5 fruit fly cellular contexts compared by ENCODE assay signal in genomic region chr3L:17433555-17433954, dm6.
TF ChIP-seq lines count a peak whose summit lies in the region.

Gene Coq4, minus strand, starts transcription at chr3L:17433621.
Gene CG32176, plus strand, starts transcription at chr3L:17433868.

- TF ChIP-seq CTCF in whole organism, embryonic (GFP tag; optimal IDR thresholded peaks at IDR 0.05; lab: Kevin White, UChicago), result peak; percentile 61

TF ChIP-seq in whole organism, adult, 20 proteins besides CTCF, POLR2A, EP300 and RAD21 (continues in another document):
- TF ChIP-seq CG1620 (GFP tag; optimal IDR thresholded peaks at IDR 0.05; lab: Kevin White, UChicago), result peak; percentile 98
- peak; percentile 81 for TF ChIP-seq pad (GFP tag; optimal IDR thresholded peaks at IDR 0.05; lab: Kevin White, UChicago)
- TF ChIP-seq CG11617 (GFP tag; optimal IDR thresholded peaks at IDR 0.05; lab: Kevin White, UChicago), result peak; percentile 94
- TF ChIP-seq ovo (GFP tag; optimal IDR thresholded peaks at IDR 0.05; lab: Kevin White, UChicago), result peak; percentile 90
- TF ChIP-seq tj (GFP tag; optimal IDR thresholded peaks at IDR 0.05; lab: Kevin White, UChicago), result peak; percentile 82
- TF ChIP-seq CG14711 (tag; optimal IDR thresholded peaks at IDR 0.05; lab: Kevin White, UChicago), result peak; percentile 88
- TF ChIP-seq CG12768 (GFP tag; optimal IDR thresholded peaks at IDR 0.05; lab: Kevin White, UChicago), result peak; percentile 93
- peak; percentile 93 for TF ChIP-seq CG33017 (tag; optimal IDR thresholded peaks at IDR 0.05; lab: Kevin White, UChicago)
- TF ChIP-seq Crg-1 (GFP tag; optimal IDR thresholded peaks at IDR 0.05; lab: Kevin White, UChicago), result peak; percentile 96
- peak; percentile 90 for TF ChIP-seq Clk (GFP tag; optimal IDR thresholded peaks at IDR 0.05; lab: Kevin White, UChicago)
- TF ChIP-seq kay (GFP tag; lab: Kevin White, UChicago; ENCODE audit: borderline replicate concordance), result peak; percentile 98
- TF ChIP-seq CG7101 (tag; optimal IDR thresholded peaks at IDR 0.05; lab: Kevin White, UChicago), result peak; percentile 96
- peak; percentile 98 for TF ChIP-seq toe (GFP tag; optimal IDR thresholded peaks at IDR 0.05; lab: Kevin White, UChicago)
- peak; percentile 96 for TF ChIP-seq CG7045 (GFP tag; optimal IDR thresholded peaks at IDR 0.05; lab: Kevin White, UChicago)
- peak; percentile 17 for TF ChIP-seq cic (GFP tag; optimal IDR thresholded peaks at IDR 0.05; lab: Kevin White, UChicago)
- TF ChIP-seq CG5204 (GFP tag; optimal IDR thresholded peaks at IDR 0.05; lab: Kevin White, UChicago), result peak; percentile 98
- TF ChIP-seq Hr96 (GFP tag; optimal IDR thresholded peaks at IDR 0.05; lab: Kevin White, UChicago), result peak; percentile 96
- peak; percentile 90 for TF ChIP-seq Mnt (GFP tag; optimal IDR thresholded peaks at IDR 0.05; lab: Kevin White, UChicago)

TF ChIP-seq in whole organism, embryonic, 481 proteins besides CTCF, POLR2A, EP300 and RAD21 (continues in another document):
- TF ChIP-seq CG11247 (GFP tag; IDR thresholded peaks at IDR 0.05; lab: Robert Waterston, UW), result peak; percentile 98
- peak; percentile 99 for TF ChIP-seq CG9932 (GFP tag; IDR thresholded peaks at IDR 0.05; lab: Robert Waterston, UW)
- TF ChIP-seq salm (tag; optimal IDR thresholded peaks at IDR 0.05; lab: Kevin White, UChicago), result peak; percentile 95
- TF ChIP-seq Elba2 (GFP tag; optimal IDR thresholded peaks at IDR 0.05; lab: Kevin White, UChicago), result peak; percentile 91
- TF ChIP-seq CG11695 (GFP tag; IDR thresholded peaks at IDR 0.05; lab: Robert Waterston, UW), result peak; percentile 97
- peak; percentile 99 for TF ChIP-seq vfl (GFP tag; optimal IDR thresholded peaks at IDR 0.05; lab: Kevin White, UChicago)
- peak; percentile 96 for TF ChIP-seq Taf1 (GFP tag; IDR thresholded peaks at IDR 0.05; lab: Robert Waterston, UW)
- TF ChIP-seq CG13424 (tag; optimal IDR thresholded peaks at IDR 0.05; lab: Kevin White, UChicago), result peak; percentile 98
- peak; percentile 95 for TF ChIP-seq cas (GFP tag; IDR thresholded peaks at IDR 0.05; lab: Robert Waterston, UW)
- TF ChIP-seq PHDP (tag; optimal IDR thresholded peaks at IDR 0.05; lab: Kevin White, UChicago), result peak; percentile 98
- TF ChIP-seq CG10267 (tag; optimal IDR thresholded peaks at IDR 0.05; lab: Kevin White, UChicago), result peak; percentile 91
- TF ChIP-seq CG8089 (GFP tag; optimal IDR thresholded peaks at IDR 0.05; lab: Kevin White, UChicago), result peak; percentile 97
- TF ChIP-seq CG8924 (tag; optimal IDR thresholded peaks at IDR 0.05; lab: Kevin White, UChicago), result peak; percentile 97
- TF ChIP-seq CG4617 (GFP tag; optimal IDR thresholded peaks at IDR 0.05; lab: Kevin White, UChicago; ENCODE audit: borderline replicate concordance), result peak; percentile 99
- peak; percentile 71 for TF ChIP-seq CG42726 (GFP tag; IDR thresholded peaks at IDR 0.05; lab: Robert Waterston, UW; ENCODE audit: partially characterized antibody)
- TF ChIP-seq D19A (tag; optimal IDR thresholded peaks at IDR 0.05; lab: Kevin White, UChicago), result peak; percentile 94
- peak; percentile 62 for TF ChIP-seq HLH4C (GFP tag; IDR thresholded peaks at IDR 0.05; lab: Robert Waterston, UW; ENCODE audit: partially characterized antibody)
- TF ChIP-seq YL-1 (GFP tag; optimal IDR thresholded peaks at IDR 0.05; lab: Kevin White, UChicago), result peak; percentile 91

TF ChIP-seq in whole organism, prepupa, 60 proteins besides CTCF, POLR2A, EP300 and RAD21 (continues in another document):
- TF ChIP-seq CG31627 (GFP tag; optimal IDR thresholded peaks at IDR 0.05; lab: Kevin White, UChicago), result peak; percentile 99
- TF ChIP-seq CG10631 (GFP tag; optimal IDR thresholded peaks at IDR 0.05; lab: Kevin White, UChicago), result peak; percentile 98
- peak; percentile 83 for TF ChIP-seq CG16779 (tag; optimal IDR thresholded peaks at IDR 0.05; lab: Kevin White, UChicago)
- peak; percentile 93 for TF ChIP-seq Eip93F (GFP tag; optimal IDR thresholded peaks at IDR 0.05; lab: Kevin White, UChicago)
- peak; percentile 99 for TF ChIP-seq svp (GFP tag; lab: Kevin White, UChicago)
- peak; percentile 95 for TF ChIP-seq CG4318 (GFP tag; optimal IDR thresholded peaks at IDR 0.05; lab: Kevin White, UChicago)
- peak; percentile 99 for TF ChIP-seq esn (GFP tag; optimal IDR thresholded peaks at IDR 0.05; lab: Kevin White, UChicago)
- TF ChIP-seq lz (GFP tag; optimal IDR thresholded peaks at IDR 0.05; lab: Kevin White, UChicago), result peak; percentile 98
- peak; percentile 94 for TF ChIP-seq CG15336 (GFP tag; IDR thresholded peaks at IDR 0.05; lab: Robert Waterston, UW)
- peak; percentile 96 for TF ChIP-seq CG3032 (tag; optimal IDR thresholded peaks at IDR 0.05; lab: Kevin White, UChicago)
- peak; percentile 89 for TF ChIP-seq CG6276 (GFP tag; optimal IDR thresholded peaks at IDR 0.05; lab: Kevin White, UChicago)
- peak; percentile 97 for TF ChIP-seq eg (GFP tag; IDR thresholded peaks at IDR 0.05; lab: Robert Waterston, UW)
- TF ChIP-seq Hr38 (GFP tag; optimal IDR thresholded peaks at IDR 0.05; lab: Kevin White, UChicago), result peak; percentile 96
- peak; percentile 77 to 89 for TF ChIP-seq ss (GFP tag; optimal IDR thresholded peaks at IDR 0.05; lab: Kevin White, UChicago)
- peak; percentile 85 for TF ChIP-seq CG6854 (GFP tag; optimal IDR thresholded peaks at IDR 0.05; lab: Kevin White, UChicago)
- peak; percentile 97 for TF ChIP-seq topi (GFP tag; optimal IDR thresholded peaks at IDR 0.05; lab: Kevin White, UChicago)
- TF ChIP-seq Gug (GFP tag; IDR thresholded peaks at IDR 0.05; lab: Robert Waterston, UW), result peak; percentile 96
- TF ChIP-seq fd59A (GFP tag; optimal IDR thresholded peaks at IDR 0.05; lab: Kevin White, UChicago), result peak; percentile 88
- TF ChIP-seq CG11902 (GFP tag; optimal IDR thresholded peaks at IDR 0.05; lab: Kevin White, UChicago), result peak; percentile 96

TF ChIP-seq in whole organism, pupa, 21 proteins besides CTCF, POLR2A, EP300 and RAD21:
- peak; percentile 96 for TF ChIP-seq CG8301 (tag; optimal IDR thresholded peaks at IDR 0.05; lab: Kevin White, UChicago)
- peak; percentile 97 for TF ChIP-seq Ets98B (GFP tag; IDR thresholded peaks at IDR 0.05; lab: Robert Waterston, UW)
- peak; percentile 74 for TF ChIP-seq CG13204 (GFP tag; optimal IDR thresholded peaks at IDR 0.05; lab: Kevin White, UChicago)
- peak; percentile 95 for TF ChIP-seq CG9948 (tag; optimal IDR thresholded peaks at IDR 0.05; lab: Kevin White, UChicago)
- TF ChIP-seq D1 (tag; optimal IDR thresholded peaks at IDR 0.05; lab: Kevin White, UChicago), result peak; percentile 91
- TF ChIP-seq CG32121 (GFP tag; IDR thresholded peaks at IDR 0.05; lab: Robert Waterston, UW), result peak; percentile 98
- peak; percentile 95 for TF ChIP-seq Snoo (tag; optimal IDR thresholded peaks at IDR 0.05; lab: Kevin White, UChicago)
- TF ChIP-seq CG8159 (tag; optimal IDR thresholded peaks at IDR 0.05; lab: Kevin White, UChicago), result peak; percentile 94
- peak; percentile 96 for TF ChIP-seq CG17806 (tag; optimal IDR thresholded peaks at IDR 0.05; lab: Kevin White, UChicago)
- peak; percentile 95 for TF ChIP-seq CG15710 (tag; optimal IDR thresholded peaks at IDR 0.05; lab: Kevin White, UChicago)
- TF ChIP-seq fd96Ca (GFP tag; IDR thresholded peaks at IDR 0.05; lab: Robert Waterston, UW), result peak; percentile 94
- TF ChIP-seq Pif1B (GFP tag; optimal IDR thresholded peaks at IDR 0.05; lab: Kevin White, UChicago), result peak; percentile 95
- peak; percentile 95 for TF ChIP-seq CG14655 (GFP tag; optimal IDR thresholded peaks at IDR 0.05; lab: Kevin White, UChicago)
- peak; percentile 97 for TF ChIP-seq Pif1A (GFP tag; optimal IDR thresholded peaks at IDR 0.05; lab: Kevin White, UChicago)
- peak; percentile 86 for TF ChIP-seq gl (tag; optimal IDR thresholded peaks at IDR 0.05; lab: Kevin White, UChicago)
- peak; percentile 95 for TF ChIP-seq rn (GFP tag; IDR thresholded peaks at IDR 0.05; lab: Robert Waterston, UW)
- peak; percentile 98 for TF ChIP-seq CG4496 (GFP tag; IDR thresholded peaks at IDR 0.05; lab: Robert Waterston, UW)
- TF ChIP-seq EcR (GFP tag; optimal IDR thresholded peaks at IDR 0.05; lab: Kevin White, UChicago), result no peak
- TF ChIP-seq CG12605 (GFP tag; IDR thresholded peaks at IDR 0.05; lab: Robert Waterston, UW), result peak; percentile 93
- peak; percentile 85 for TF ChIP-seq CG10348 (GFP tag; IDR thresholded peaks at IDR 0.05; lab: Robert Waterston, UW)
- TF ChIP-seq CG34367 (tag; optimal IDR thresholded peaks at IDR 0.05; lab: Kevin White, UChicago), result peak; percentile 93

TF ChIP-seq in whole organism, wandering third instar larva, 38 proteins besides CTCF, POLR2A, EP300 and RAD21 (continues in another document):
- TF ChIP-seq foxo (GFP tag; optimal IDR thresholded peaks at IDR 0.05; lab: Kevin White, UChicago) (peak; percentile 90 to 99), Vsx2 (GFP tag; optimal IDR thresholded peaks at IDR 0.05; lab: Kevin White, UChicago; ENCODE audit: partially characterized antibody) (no peak), OdsH (GFP tag; optimal IDR thresholded peaks at IDR 0.05; lab: Kevin White, UChicago) (peak; percentile 96), CrebA (GFP tag; optimal IDR thresholded peaks at IDR 0.05; lab: Kevin White, UChicago; ENCODE audit: borderline replicate concordance) (no peak), Hr78 (GFP tag; optimal IDR thresholded peaks at IDR 0.05; lab: Kevin White, UChicago) (no peak), CG32264 (GFP tag; optimal IDR thresholded peaks at IDR 0.05; lab: Kevin White, UChicago) (peak; percentile 94), Hr83 (GFP tag; optimal IDR thresholded peaks at IDR 0.05; lab: Kevin White, UChicago; ENCODE audit: poor library complexity, severe bottlenecking) (peak; percentile 91), dsf (GFP tag; optimal IDR thresholded peaks at IDR 0.05; lab: Kevin White, UChicago; ENCODE audit: borderline replicate concordance) (peak; percentile 95), sv (GFP tag; optimal IDR thresholded peaks at IDR 0.05; lab: Kevin White, UChicago) (peak; percentile 99), tai (GFP tag; optimal IDR thresholded peaks at IDR 0.05; lab: Kevin White, UChicago) (peak; percentile 97), fru (GFP tag; optimal IDR thresholded peaks at IDR 0.05; lab: Kevin White, UChicago) (peak; percentile 97), Jra (GFP tag; optimal IDR thresholded peaks at IDR 0.05; lab: Kevin White, UChicago) (peak; percentile 96), Hnf4 (GFP tag; optimal IDR thresholded peaks at IDR 0.05; lab: Kevin White, UChicago) (peak; percentile 98), jim (GFP tag; optimal IDR thresholded peaks at IDR 0.05; lab: Kevin White, UChicago) (peak; percentile 46), CG9705 (GFP tag; optimal IDR thresholded peaks at IDR 0.05; lab: Kevin White, UChicago) (peak; percentile 95), psq (GFP tag; optimal IDR thresholded peaks at IDR 0.05; lab: Kevin White, UChicago) (peak; percentile 92), rgr (GFP tag; optimal IDR thresholded peaks at IDR 0.05; lab: Kevin White, UChicago) (peak; percentile 99), dl (GFP tag; optimal IDR thresholded peaks at IDR 0.05; lab: Kevin White, UChicago; ENCODE audit: insufficient read depth in 1 of 2, partially characterized antibody in 2 of 2) (no peak), br (GFP tag; optimal IDR thresholded peaks at IDR 0.05; lab: Kevin White, UChicago) (peak; percentile 98), Abd-B (GFP tag; optimal IDR thresholded peaks at IDR 0.05; lab: Kevin White, UChicago) (no peak), Dfd (GFP tag; optimal IDR thresholded peaks at IDR 0.05; lab: Kevin White, UChicago) (no peak), Sp1 (GFP tag; optimal IDR thresholded peaks at IDR 0.05; lab: Kevin White, UChicago) (peak; percentile 94)
